Worm (Caenorhabditis elegans): ENCODE data around the gene rad-50.

rad-50 gene

ce11 chrV:12199474-12199873 is 46.0 kb upstream of the rad-50 start:
- TF ChIP-seq madf-8 (GFP tag; conservative IDR thresholded peaks at IDR 0.05) (no peak), ztf-25 (GFP tag; IDR thresholded peaks at IDR 0.05) (no peak), nhr-27 (tag; optimal IDR thresholded peaks at IDR 0.05) (no peak), F39B2.1 (GFP tag; IDR thresholded peaks at IDR 0.05) (no peak), egl-18 (GFP tag; IDR thresholded peaks at IDR 0.05) (no peak), bed-2 (GFP tag; IDR thresholded peaks at IDR 0.05) (no peak), hmg-1.2 (GFP tag; IDR thresholded peaks at IDR 0.05) (no peak), ccch-3 (GFP tag; optimal IDR thresholded peaks at IDR 0.05) (no peak)

ce11 chrV:12208678-12209077 is 36.8 kb upstream of the rad-50 start:
- TF ChIP-seq C17E4.6 (GFP tag; IDR thresholded peaks at IDR 0.05) (no peak), let-607 (tag; optimal IDR thresholded peaks at IDR 0.05) (peak; percentile 96), B0261.1 (tag; optimal IDR thresholded peaks at IDR 0.05) (no peak), mes-4 (tag; optimal IDR thresholded peaks at IDR 0.05) (no peak), attf-5 (GFP tag; optimal IDR thresholded peaks at IDR 0.05) (no peak), mel-28 (tag; optimal IDR thresholded peaks at IDR 0.05; ENCODE audit: borderline replicate concordance) (no peak), nhr-80 (tag; optimal IDR thresholded peaks at IDR 0.05) (peak; percentile 70), F37B4.10 (GFP tag; IDR thresholded peaks at IDR 0.05) (no peak), sdz-38 (tag; optimal IDR thresholded peaks at IDR 0.05) (no peak), dox-1 (GFP tag; IDR thresholded peaks at IDR 0.05) (no peak)

- TF ChIP-seq Y95B8A.8 (GFP tag; IDR thresholded peaks at IDR 0.05) (no peak), C06A6.2 (GFP tag; conservative IDR thresholded peaks at IDR 0.05) (no peak), rpc-1 (optimal IDR thresholded peaks at IDR 0.05) (no peak), rpc-1 (tag; optimal IDR thresholded peaks at IDR 0.05) (no peak), ceh-40 (GFP tag; IDR thresholded peaks at IDR 0.05) (no peak), ceh-79 (tag; optimal IDR thresholded peaks at IDR 0.05) (no peak), madf-6 (GFP tag; IDR thresholded peaks at IDR 0.05) (no peak), chd-7 (tag; optimal IDR thresholded peaks at IDR 0.05) (no peak), D2030.7 (GFP tag; IDR thresholded peaks at IDR 0.05) (no peak), ets-4 (GFP tag; optimal IDR thresholded peaks at IDR 0.05) (no peak), ekl-4 (GFP tag; IDR thresholded peaks at IDR 0.05) (no peak), ztf-18 (tag; optimal IDR thresholded peaks at IDR 0.05) (no peak), F39B2.1 (GFP tag; IDR thresholded peaks at IDR 0.05) (no peak), rec-8 (tag; optimal IDR thresholded peaks at IDR 0.05) (no peak), atf-7 (tag; optimal IDR thresholded peaks at IDR 0.05) (no peak), nhr-179 (tag; optimal IDR thresholded peaks at IDR 0.05) (no peak), let-607 (tag; optimal IDR thresholded peaks at IDR 0.05) (no peak)
Observed at ce11 chrV:12209951-12210350, 35.5 kb upstream of the rad-50 start.

ce11 chrV:12211090-12211489 is 34.4 kb upstream of the rad-50 start:
- TF ChIP-seq attf-3 (GFP tag; conservative IDR thresholded peaks at IDR 0.05) (no peak), lag-1 (GFP tag; IDR thresholded peaks at IDR 0.05) (no peak), efl-1 (GFP tag; optimal IDR thresholded peaks at IDR 0.05) (no peak), ztf-22 (GFP tag; optimal IDR thresholded peaks at IDR 0.05) (no peak), sdz-38 (tag; optimal IDR thresholded peaks at IDR 0.05) (no peak), mxl-1 (tag; optimal IDR thresholded peaks at IDR 0.05) (no peak), hmg-20 (GFP tag; IDR thresholded peaks at IDR 0.05) (no peak), aptf-3 (GFP tag; IDR thresholded peaks at IDR 0.05) (no peak), cebp-1 (GFP tag; IDR thresholded peaks at IDR 0.05) (no peak), cebp-1 (tag; optimal IDR thresholded peaks at IDR 0.05) (no peak), atf-7 (tag; optimal IDR thresholded peaks at IDR 0.05) (no peak), ztf-18 (tag; optimal IDR thresholded peaks at IDR 0.05) (no peak), dox-1 (GFP tag; IDR thresholded peaks at IDR 0.05) (no peak), ccch-3 (GFP tag; optimal IDR thresholded peaks at IDR 0.05) (no peak), akir-1 (GFP tag; optimal IDR thresholded peaks at IDR 0.05) (no peak), Y53F4B.3 (GFP tag; IDR thresholded peaks at IDR 0.05) (no peak), ztf-25 (GFP tag; IDR thresholded peaks at IDR 0.05) (no peak), attf-5 (GFP tag; optimal IDR thresholded peaks at IDR 0.05) (no peak)

All from whole organism, young adult.